Worm (Caenorhabditis elegans): ENCODE results near the gene srx-48.
"Not testable (repeated sequence)": the region's sequence is repeated elsewhere in the genome, so short reads cannot be mapped to it uniquely, and the experiment has no call there.

Gene srx-48

DNA sequence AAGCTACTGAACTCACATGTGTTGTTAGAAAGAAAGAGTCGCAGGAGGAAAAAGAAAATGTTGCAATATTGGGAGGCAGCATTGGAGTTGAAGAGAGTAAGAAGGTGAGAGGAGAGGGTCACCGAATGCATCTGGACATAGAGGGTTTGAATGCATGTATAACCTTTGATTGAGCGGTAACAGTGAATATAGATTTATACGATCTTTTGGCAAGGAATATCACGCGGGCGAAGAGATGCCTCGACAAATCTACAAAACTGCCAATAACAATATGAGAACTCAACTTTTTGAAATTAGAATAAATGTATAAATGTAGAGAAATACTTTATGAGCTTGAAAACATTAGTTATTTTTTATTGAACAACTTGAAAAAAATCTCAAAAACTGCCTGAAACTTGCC lies 41.2 kb downstream of the srx-48 start, which contains the start of gene M01B2.10:
M01B2.10 (minus strand) TSS at position 101 of the 400 bp plus-strand sequence.
- not testable (repeated sequence) for TF ChIP-seq cnd-1, nhr-28, nhr-76 (tag; optimal IDR thresholded peaks at IDR 0.05)

DNA sequence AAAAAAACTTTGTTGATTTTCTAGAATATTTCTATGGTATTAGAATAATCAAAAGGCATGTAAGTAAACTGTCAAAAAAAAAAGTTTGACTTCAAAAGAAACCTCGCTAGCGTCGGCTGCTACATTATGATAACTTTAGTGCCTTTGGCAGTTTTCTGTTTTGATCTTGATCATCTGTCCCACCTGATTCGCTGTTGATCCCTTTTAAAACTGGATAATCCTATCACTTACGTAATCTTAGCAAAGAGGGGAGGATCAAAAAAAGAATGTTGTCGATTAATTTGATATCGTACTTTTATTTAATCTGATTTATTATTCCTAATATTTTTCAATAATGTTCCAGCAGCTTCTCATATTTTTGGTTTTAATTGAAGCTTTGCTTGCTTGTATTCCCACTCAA lies 43.6 kb downstream of the srx-48 start, which contains the start of gene M01B2.8:
M01B2.8 (plus strand) TSS at position 301 of the 400 bp plus-strand sequence.
- TF ChIP-seq bed-3 (GFP tag; optimal IDR thresholded peaks at IDR 0.05), result no peak
- no peak for TF ChIP-seq unc-62 (GFP tag; optimal IDR thresholded peaks at IDR 0.05)
- TF ChIP-seq tbx-8 (GFP tag; optimal IDR thresholded peaks at IDR 0.05), result no peak
- no peak for TF ChIP-seq lin-13 (tag; optimal IDR thresholded peaks at IDR 0.05)
- TF ChIP-seq nhr-28 (tag; optimal IDR thresholded peaks at IDR 0.05), result no peak
- no peak for TF ChIP-seq drap-1 (GFP tag; optimal IDR thresholded peaks at IDR 0.05)
- no peak for TF ChIP-seq flh-1 (GFP tag; optimal IDR thresholded peaks at IDR 0.05)
- TF ChIP-seq hlh-1 (tag; optimal IDR thresholded peaks at IDR 0.05), result no peak
- no peak for TF ChIP-seq zip-8 (tag; optimal IDR thresholded peaks at IDR 0.05)
- TF ChIP-seq sem-2 (GFP tag; optimal IDR thresholded peaks at IDR 0.05), result no peak
- TF ChIP-seq cnd-1 (tag; optimal IDR thresholded peaks at IDR 0.05), result no peak

DNA sequence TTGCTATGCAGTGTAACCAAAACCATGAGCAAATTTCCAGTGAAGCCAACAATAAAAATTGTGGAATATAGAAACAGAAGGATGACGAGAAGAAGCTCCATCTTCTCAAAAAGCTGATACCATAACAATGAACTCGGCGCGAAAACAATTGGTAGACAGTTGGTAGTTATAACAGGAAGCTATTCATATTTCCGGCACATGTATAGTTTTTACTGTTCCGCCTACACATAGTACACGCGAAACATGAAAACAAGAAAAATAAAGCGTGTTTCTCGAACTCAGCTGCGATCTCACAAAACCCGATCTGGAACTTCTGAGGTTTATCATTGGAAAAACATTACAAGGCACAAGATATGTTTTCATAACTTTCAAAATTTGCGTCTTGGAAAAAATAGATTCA lies 44.5 kb downstream of the srx-48 start, which contains the start of gene srsx-37:
srsx-37 (minus strand) TSS at position 101 of the 400 bp plus-strand sequence.
- TF ChIP-seq lin-13 (tag; optimal IDR thresholded peaks at IDR 0.05), result no peak
- no peak for TF ChIP-seq elt-1 (tag; optimal IDR thresholded peaks at IDR 0.05; ENCODE audit: borderline replicate concordance, insufficient read depth)
- no peak for TF ChIP-seq mep-1 (tag; optimal IDR thresholded peaks at IDR 0.05)
- no peak for TF ChIP-seq M03D4.4 (tag; optimal IDR thresholded peaks at IDR 0.05)
- no peak for TF ChIP-seq snpc-4 (tag; optimal IDR thresholded peaks at IDR 0.05)
- TF ChIP-seq unc-62 (GFP tag; optimal IDR thresholded peaks at IDR 0.05), result no peak
- TF ChIP-seq mab-5 (tag; optimal IDR thresholded peaks at IDR 0.05), result no peak
- no peak for TF ChIP-seq nhr-237 (tag; optimal IDR thresholded peaks at IDR 0.05)
- TF ChIP-seq flh-1 (GFP tag; optimal IDR thresholded peaks at IDR 0.05), result no peak
- no peak for TF ChIP-seq elt-3 (tag; optimal IDR thresholded peaks at IDR 0.05)
- TF ChIP-seq ceh-43 (GFP tag; optimal IDR thresholded peaks at IDR 0.05), result no peak
- no peak for TF ChIP-seq ztf-11 (tag; optimal IDR thresholded peaks at IDR 0.05)
- TF ChIP-seq zip-8 (tag; optimal IDR thresholded peaks at IDR 0.05), result no peak
- no peak for TF ChIP-seq hlh-1 (tag; optimal IDR thresholded peaks at IDR 0.05)
- no peak for TF ChIP-seq blmp-1 (tag; optimal IDR thresholded peaks at IDR 0.05)

DNA sequence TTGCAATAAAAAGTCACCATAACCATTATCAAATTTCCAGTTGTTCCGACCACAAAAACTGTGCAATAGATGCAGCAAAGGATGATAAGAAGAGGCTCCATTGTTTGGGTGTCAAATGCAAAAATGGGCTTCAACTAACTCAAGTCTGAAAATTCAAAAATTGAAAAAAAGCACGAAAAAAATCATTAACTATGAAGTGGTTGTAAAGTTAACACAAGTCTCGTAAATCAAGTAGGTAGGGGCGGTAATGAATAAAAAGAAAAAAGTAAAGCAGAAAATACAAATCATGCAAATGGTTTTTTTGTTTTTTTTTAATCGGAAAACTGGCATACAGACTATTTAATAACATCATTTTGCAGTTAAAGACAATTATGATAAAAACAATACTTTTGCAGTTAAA lies 46.9 kb downstream of the srx-48 start, which contains the start of gene srsx-39:
srsx-39 (minus strand) TSS at position 101 of the 400 bp plus-strand sequence.
- TF ChIP-seq sem-2 (GFP tag; optimal IDR thresholded peaks at IDR 0.05); zip-8 (tag; optimal IDR thresholded peaks at IDR 0.05); unc-62 (GFP tag; optimal IDR thresholded peaks at IDR 0.05): not testable (repeated sequence)

DNA sequence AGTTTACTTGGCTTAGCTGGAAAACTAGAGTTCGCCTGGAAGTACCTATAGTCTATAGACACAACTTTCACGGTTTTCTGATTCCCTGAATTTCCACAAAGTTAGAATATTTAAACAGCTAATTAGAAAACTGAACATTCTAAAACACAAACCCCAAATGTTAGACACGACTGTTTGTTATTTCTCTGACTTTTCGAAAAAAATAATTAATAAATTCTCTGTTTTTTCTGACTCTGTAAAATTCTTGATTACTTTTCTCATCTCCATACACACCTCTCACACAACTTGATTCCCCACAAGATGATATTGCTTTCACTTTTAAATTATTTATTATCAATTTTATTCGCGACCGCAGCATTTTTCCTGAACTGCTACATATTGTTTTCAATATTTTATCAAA lies 50.0 kb downstream of the srx-48 start, which contains the start of gene srbc-75:
srbc-75 (plus strand) TSS at position 301 of the 400 bp plus-strand sequence.
- no peak for TF ChIP-seq blmp-1 (tag; optimal IDR thresholded peaks at IDR 0.05)
- no peak for TF ChIP-seq ceh-39 (tag; optimal IDR thresholded peaks at IDR 0.05)
- no peak for TF ChIP-seq nhr-28 (tag; optimal IDR thresholded peaks at IDR 0.05)
- no peak for TF ChIP-seq nhr-237 (tag; optimal IDR thresholded peaks at IDR 0.05)
- no peak for TF ChIP-seq flh-1 (GFP tag; optimal IDR thresholded peaks at IDR 0.05)
- no peak for TF ChIP-seq unc-39 (tag; optimal IDR thresholded peaks at IDR 0.05)
- TF ChIP-seq pha-4 (tag; optimal IDR thresholded peaks at IDR 0.05), result no peak
- no peak for TF ChIP-seq hlh-1 (tag; optimal IDR thresholded peaks at IDR 0.05)
- TF ChIP-seq ham-2 (GFP tag; optimal IDR thresholded peaks at IDR 0.05), result no peak
- no peak for TF ChIP-seq nhr-76 (tag; optimal IDR thresholded peaks at IDR 0.05)
